Worm (Caenorhabditis elegans) whole organism, L4 larva: ENCODE measurements around the gene ZK455.5.

ENCODE experiments used
- fos-1 ChIP-seq: fragments of 150-350 bp; optimal IDR thresholded peaks from 2 replicates; lab custom pipeline; 2014; ENCODE audit warnings: missing biosample characterization, missing genetic modification characterization
- nhr-102 ChIP-seq: sonication (generic microtip); optimal IDR thresholded peaks from 2 replicates; lab custom pipeline; 2016; ENCODE audit warnings: mild to moderate bottlenecking, missing genetic modification characterization, moderate library complexity, missing compliant biosample characterization
- sdz-12 ChIP-seq: fragments of 200-800 bp; sonication (Bioruptor generic); optimal IDR thresholded peaks from 2 replicates; lab custom pipeline; 2018; ENCODE audit warnings: mild to moderate bottlenecking, missing genetic modification characterization, missing compliant biosample characterization
- snpc-4 ChIP-seq: fragments of 150-350 bp; optimal IDR thresholded peaks from 2 replicates; lab custom pipeline; 2014; ENCODE audit warnings: missing biosample characterization, missing genetic modification characterization

ce11 chrX:11317939-11318338 is 8.8 kb downstream of the ZK455.5 start, which contains the start of gene hizr-1:
- no peak for TF ChIP-seq fos-1
- TF ChIP-seq nhr-102, result no peak
- TF ChIP-seq snpc-4 (tag; lab: Kevin White, UChicago), result no peak
- TF ChIP-seq sdz-12 (GFP tag; lab: Kevin White, UChicago), result no peak
